Fruit fly (Drosophila melanogaster): Measurements from ENCODE around the gene Jig.

Gene Jig

DNA sequence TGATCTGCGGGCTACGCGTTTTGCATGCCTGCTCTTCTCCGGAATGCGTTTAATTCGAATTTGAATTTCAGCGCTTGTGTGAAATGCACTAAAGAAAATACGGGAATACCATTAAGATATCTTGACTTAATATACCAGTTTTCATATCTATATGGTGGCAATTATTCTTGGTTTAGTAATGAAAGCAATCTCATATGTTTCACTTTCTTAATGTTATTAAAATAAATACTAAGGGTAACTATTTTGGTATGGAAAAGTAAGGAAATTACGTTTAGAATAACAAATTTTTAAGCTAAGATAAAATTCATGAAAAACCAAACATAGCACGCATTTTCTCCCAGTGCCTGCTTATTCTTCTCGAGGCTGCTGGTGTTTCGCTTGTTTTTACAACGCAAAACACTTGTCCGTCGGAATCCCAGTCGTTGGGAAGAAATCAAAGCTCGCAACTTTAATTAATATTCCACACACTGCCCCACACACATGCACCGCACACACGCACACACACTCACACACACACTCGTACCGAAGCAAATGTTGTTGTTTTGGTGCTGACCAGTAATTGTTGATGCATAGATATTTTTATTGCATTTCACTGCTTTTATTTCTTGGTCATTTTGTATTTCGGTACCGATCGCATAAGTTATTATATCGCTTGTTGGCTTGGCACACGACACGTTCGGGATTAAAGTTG, 17.2 kb downstream of the Jig start (continued):
- peak in 1 of 2 experiments; percentile 18 for TF ChIP-seq Eip74EF (GFP tag; optimal IDR thresholded peaks at IDR 0.05)
- TF ChIP-seq CG17359 (tag; optimal IDR thresholded peaks at IDR 0.05), result peak; percentile 41
- peak; percentile 30 for TF ChIP-seq CG7839 (tag; optimal IDR thresholded peaks at IDR 0.05)
- TF ChIP-seq jigr1 (GFP tag; IDR thresholded peaks at IDR 0.05), result 0 out of 3 replicates have a peak, but pooled peaks have one; percentile 42
- TF ChIP-seq Blimp-1 (GFP tag; optimal IDR thresholded peaks at IDR 0.05), result peak; percentile 30
- TF ChIP-seq Meics (GFP tag; optimal IDR thresholded peaks at IDR 0.05), result peak; percentile 5
- peak; percentile 30 for TF ChIP-seq fd96Cb (tag; optimal IDR thresholded peaks at IDR 0.05)
- TF ChIP-seq Dfd (GFP tag; optimal IDR thresholded peaks at IDR 0.05), result peak in 1 of 2 experiments; percentile 54
- TF ChIP-seq CG2712 (tag; optimal IDR thresholded peaks at IDR 0.05), result peak; percentile 41
- peak; percentile 45 for TF ChIP-seq CG11504 (tag; optimal IDR thresholded peaks at IDR 0.05)
- no peak for TF ChIP-seq CG7556 (GFP tag; optimal IDR thresholded peaks at IDR 0.05)
- peak; percentile 61 for TF ChIP-seq sens (GFP tag)
- 0 out of 2 replicates have a peak, but pooled peaks have one; percentile 6 for TF ChIP-seq CG3847 (GFP tag; IDR thresholded peaks at IDR 0.05)
- TF ChIP-seq CG15696 (tag; optimal IDR thresholded peaks at IDR 0.05), result no peak
- TF ChIP-seq nmo (GFP tag; optimal IDR thresholded peaks at IDR 0.05), result peak; percentile 46
- TF ChIP-seq NFAT (GFP tag; IDR thresholded peaks at IDR 0.05), result no peak
- 0 out of 2 replicates have a peak, but pooled peaks have one; percentile 27 for TF ChIP-seq CG32772 (GFP tag; IDR thresholded peaks at IDR 0.05)
- TF ChIP-seq CG10979 (tag; optimal IDR thresholded peaks at IDR 0.05), result peak; percentile 14
- TF ChIP-seq shn (GFP tag; optimal IDR thresholded peaks at IDR 0.05), result no peak
- TF ChIP-seq gem (tag; optimal IDR thresholded peaks at IDR 0.05), result peak; percentile 63
- peak; percentile 18 for TF ChIP-seq odd (GFP tag; optimal IDR thresholded peaks at IDR 0.05)
- peak; percentile 44 for TF ChIP-seq CG18262 (tag; optimal IDR thresholded peaks at IDR 0.05)
- 0 out of 3 replicates have a peak, but pooled peaks have one; percentile 31 for TF ChIP-seq dysf (GFP tag; IDR thresholded peaks at IDR 0.05)
- TF ChIP-seq Atf-2 (GFP tag; optimal IDR thresholded peaks at IDR 0.05), result no peak
- TF ChIP-seq vfl (GFP tag; optimal IDR thresholded peaks at IDR 0.05), result no peak
- peak; percentile 29 for TF ChIP-seq CG15269 (tag; optimal IDR thresholded peaks at IDR 0.05)
- no peak for TF ChIP-seq fd102C (GFP tag; optimal IDR thresholded peaks at IDR 0.05)
- no peak for TF ChIP-seq B-H2 (GFP tag; optimal IDR thresholded peaks at IDR 0.05)
- TF ChIP-seq CG2678 (tag; optimal IDR thresholded peaks at IDR 0.05), result peak; percentile 50
- peak; percentile 28; the same call in 2 of the 3 replicates for TF ChIP-seq row (GFP tag; IDR thresholded peaks at IDR 0.05)
- TF ChIP-seq CG13424 (tag; optimal IDR thresholded peaks at IDR 0.05), result peak; percentile 35
- TF ChIP-seq vnd (GFP tag; IDR thresholded peaks at IDR 0.05; ENCODE audit: partially characterized antibody), result no peak
- TF ChIP-seq dpn (GFP tag; optimal IDR thresholded peaks at IDR 0.05), result peak in 1 of 2 experiments; percentile 3
- peak; percentile 5 for TF ChIP-seq CG2120 (GFP tag; optimal IDR thresholded peaks at IDR 0.05)
- peak; percentile 51 for TF ChIP-seq phol (tag; optimal IDR thresholded peaks at IDR 0.05)
- no peak for TF ChIP-seq HLH54F (GFP tag; optimal IDR thresholded peaks at IDR 0.05)
- 0 out of 3 replicates have a peak, but pooled peaks have one; percentile 26 for TF ChIP-seq ci (GFP tag; IDR thresholded peaks at IDR 0.05)
- TF ChIP-seq da (GFP tag; optimal IDR thresholded peaks at IDR 0.05), result no peak
- TF ChIP-seq mld (GFP tag; IDR thresholded peaks at IDR 0.05; ENCODE audit: partially characterized antibody), result 0 out of 3 replicates have a peak, but pooled peaks have one; percentile 34
- TF ChIP-seq Ssrp (tag; optimal IDR thresholded peaks at IDR 0.05), result peak; percentile 11
- TF ChIP-seq Oli (tag; optimal IDR thresholded peaks at IDR 0.05), result peak; percentile 51
- peak; percentile 41 for TF ChIP-seq CoRest (tag; optimal IDR thresholded peaks at IDR 0.05)
- peak; percentile 39 for TF ChIP-seq unpg (GFP tag; optimal IDR thresholded peaks at IDR 0.05)
- no peak for TF ChIP-seq onecut (GFP tag; IDR thresholded peaks at IDR 0.05)
- TF ChIP-seq peb (GFP tag; IDR thresholded peaks at IDR 0.05), result no peak
- TF ChIP-seq CG14441 (GFP tag; IDR thresholded peaks at IDR 0.05), result peak; percentile 29; the same call in 1 of the 2 replicates
- TF ChIP-seq CG17385 (GFP tag; optimal IDR thresholded peaks at IDR 0.05), result peak; percentile 23
- TF ChIP-seq ATbp (GFP tag; optimal IDR thresholded peaks at IDR 0.05), result peak; percentile 22
